Fruit fly (Drosophila melanogaster): ENCODE measurements around the gene Nepl11.

Nepl11 gene

dm6 chr3R:4337580-4337979, 42.9 kb upstream of the Nepl11 start, which contains the start of the genes Skp2 and CG1103 (continued):
- TF ChIP-seq pfk (GFP tag; optimal IDR thresholded peaks at IDR 0.05) (no peak), croc (GFP tag; conservative IDR thresholded peaks at IDR 0.05) (no peak), dysf (GFP tag; IDR thresholded peaks at IDR 0.05) (no peak), CG14860 (GFP tag; IDR thresholded peaks at IDR 0.05; ENCODE audit: partially characterized antibody) (no peak), CG17359 (tag; optimal IDR thresholded peaks at IDR 0.05) (no peak), GATAe (GFP tag; conservative IDR thresholded peaks at IDR 0.05) (no peak), CG5953 (GFP tag; IDR thresholded peaks at IDR 0.05) (no peak), CG8359 (GFP tag; optimal IDR thresholded peaks at IDR 0.05; ENCODE audit: borderline replicate concordance) (no peak), ems (GFP tag; optimal IDR thresholded peaks at IDR 0.05) (no peak), CG15514 (GFP tag; optimal IDR thresholded peaks at IDR 0.05) (peak; percentile 65), CG12391 (tag; optimal IDR thresholded peaks at IDR 0.05) (peak; percentile 5), CG1603 (tag; optimal IDR thresholded peaks at IDR 0.05) (peak; percentile 74), dpn (GFP tag; optimal IDR thresholded peaks at IDR 0.05) (peak; percentile 13 to 16), sens (GFP tag) (peak; percentile 76), en (GFP tag; optimal IDR thresholded peaks at IDR 0.05) (no peak), disco-r (GFP tag; optimal IDR thresholded peaks at IDR 0.05) (no peak), Dfd (GFP tag; optimal IDR thresholded peaks at IDR 0.05) (no peak), CG7987 (GFP tag; optimal IDR thresholded peaks at IDR 0.05) (no peak), usp (GFP tag; optimal IDR thresholded peaks at IDR 0.05) (no peak), pan (optimal IDR thresholded peaks at IDR 0.05) (no peak), pan (GFP tag; optimal IDR thresholded peaks at IDR 0.05 in 1 of 2, IDR thresholded peaks at IDR 0.05 in 1 of 2) (no peak), Awh (GFP tag; IDR thresholded peaks at IDR 0.05) (no peak), Mrtf (GFP tag; IDR thresholded peaks at IDR 0.05) (no peak), Hey (tag; optimal IDR thresholded peaks at IDR 0.05) (no peak), CG11696 (GFP tag; IDR thresholded peaks at IDR 0.05) (no peak), gfzf (GFP tag; optimal IDR thresholded peaks at IDR 0.05) (peak; percentile 78), Fer3 (tag; optimal IDR thresholded peaks at IDR 0.05) (no peak), gem (tag; optimal IDR thresholded peaks at IDR 0.05) (no peak), btn (GFP tag; optimal IDR thresholded peaks at IDR 0.05) (no peak), lmd (GFP tag; IDR thresholded peaks at IDR 0.05) (no peak), CG14965 (GFP tag; optimal IDR thresholded peaks at IDR 0.05; ENCODE audit: borderline replicate concordance) (no peak), Doc2 (GFP tag; IDR thresholded peaks at IDR 0.05) (no peak), sim (GFP tag; IDR thresholded peaks at IDR 0.05) (no peak), CG3407 (GFP tag; optimal IDR thresholded peaks at IDR 0.05) (no peak), crp (GFP tag; optimal IDR thresholded peaks at IDR 0.05) (no peak), H15 (GFP tag; IDR thresholded peaks at IDR 0.05) (no peak), CG17829 (tag; optimal IDR thresholded peaks at IDR 0.05) (peak; percentile 26), Dp (GFP tag; optimal IDR thresholded peaks at IDR 0.05) (peak; percentile 86), Hmx (GFP tag; optimal IDR thresholded peaks at IDR 0.05) (no peak), so (GFP tag; IDR thresholded peaks at IDR 0.05) (no peak), Rfx (GFP tag; IDR thresholded peaks at IDR 0.05) (no peak), CG9797 (GFP tag; optimal IDR thresholded peaks at IDR 0.05) (peak; percentile 68), seq (GFP tag; IDR thresholded peaks at IDR 0.05) (no peak), CG17385 (GFP tag; optimal IDR thresholded peaks at IDR 0.05) (no peak), CG14014 (GFP tag; IDR thresholded peaks at IDR 0.05) (no peak), CG11504 (tag; optimal IDR thresholded peaks at IDR 0.05) (no peak), CG16863 (GFP tag; optimal IDR thresholded peaks at IDR 0.05) (no peak), CG6813 (GFP tag; optimal IDR thresholded peaks at IDR 0.05) (no peak), CG17612 (GFP tag; IDR thresholded peaks at IDR 0.05) (no peak), h (optimal IDR thresholded peaks at IDR 0.05) (no peak), sima (GFP tag; optimal IDR thresholded peaks at IDR 0.05) (no peak), CG10274 (GFP tag; optimal IDR thresholded peaks at IDR 0.05) (no peak), lab (GFP tag; optimal IDR thresholded peaks at IDR 0.05) (no peak)

Measured in whole organism, embryonic.